Fruit fly (Drosophila melanogaster) whole organism, embryonic: ENCODE results near the gene CG4041.

Experiments
- BEAF-32 ChIP-seq: fragments of 200-800 bp; sonication (Bioruptor generic); optimal IDR thresholded peaks from 3 replicates; lab custom pipeline; 2017; ENCODE audit warnings: missing biosample characterization, missing genetic modification characterization, mild to moderate bottlenecking, moderate library complexity, missing genetic modification reagents
- Bteb2 ChIP-seq: fragments of 200-800 bp; sonication (Bioruptor generic); optimal IDR thresholded peaks from 2 replicates; lab custom pipeline; 2016; ENCODE audit warnings: missing biosample characterization, missing genetic modification characterization
- CG10267 ChIP-seq: fragments of 200-800 bp; sonication (Bioruptor generic); optimal IDR thresholded peaks from 2 replicates; lab custom pipeline; 2018; ENCODE audit warnings: missing biosample characterization, mild to moderate bottlenecking, missing genetic modification characterization, moderate library complexity
- CG11398 ChIP-seq: fragments of 200-800 bp; sonication (Bioruptor generic); optimal IDR thresholded peaks from 2 replicates; lab custom pipeline; 2016; ENCODE audit warnings: missing biosample characterization, missing genetic modification characterization
- CG12071 ChIP-seq: fragments of 200-800 bp; sonication (Bioruptor generic); optimal IDR thresholded peaks from 3 replicates; lab custom pipeline; 2018; ENCODE audit warnings: missing biosample characterization, mild to moderate bottlenecking, missing genetic modification characterization
- CG12155 ChIP-seq: fragments of 200-800 bp; sonication (Bioruptor generic); optimal IDR thresholded peaks from 3 replicates; lab custom pipeline; 2016; ENCODE audit warnings: missing biosample characterization, missing genetic modification characterization
- CG12236 ChIP-seq: fragments of 200-800 bp; sonication (Bioruptor generic); optimal IDR thresholded peaks from 2 replicates; lab custom pipeline; 2016; ENCODE audit warnings: missing biosample characterization, missing genetic modification characterization
- CG14710 ChIP-seq: fragments of 200-800 bp; sonication (Bioruptor generic); optimal IDR thresholded peaks from 3 replicates; lab custom pipeline; 2019; ENCODE audit warnings: missing biosample characterization, mild to moderate bottlenecking, missing genetic modification characterization, moderate library complexity
- CG15479 ChIP-seq: fragments of 200-800 bp; sonication (Bioruptor generic); optimal IDR thresholded peaks from 3 replicates; lab custom pipeline; 2019; ENCODE audit warnings: missing biosample characterization, mild to moderate bottlenecking, missing genetic modification characterization, moderate library complexity
- CG17612 ChIP-seq: fragments of 200-800 bp; sonication (Bioruptor generic); IDR thresholded peaks from 2 replicates; pipeline ENCODE4 v1.3.6; 2022; ENCODE audit warnings: missing biosample characterization, missing genetic modification characterization
- CG17912 ChIP-seq: fragments of 200-800 bp; sonication (Bioruptor generic); optimal IDR thresholded peaks from 2 replicates; lab custom pipeline; 2018; ENCODE audit warnings: missing biosample characterization, mild to moderate bottlenecking, missing genetic modification characterization
- CG2116 ChIP-seq: fragments of 200-800 bp; sonication (Bioruptor generic); optimal IDR thresholded peaks from 3 replicates; lab custom pipeline; 2018; ENCODE audit warnings: missing biosample characterization, mild to moderate bottlenecking, missing genetic modification characterization
- CG2712 ChIP-seq: fragments of 200-800 bp; optimal IDR thresholded peaks from 3 replicates; lab custom pipeline; 2019; ENCODE audit warnings: missing biosample characterization, mild to moderate bottlenecking, missing genetic modification characterization, moderate library complexity
- CG3065 ChIP-seq: fragments of 200-800 bp; sonication (Bioruptor generic); optimal IDR thresholded peaks from 2 replicates; lab custom pipeline; 2016; ENCODE audit warnings: missing biosample characterization, missing genetic modification characterization
- CG4328 ChIP-seq: fragments of 200-800 bp; sonication (Bioruptor generic); optimal IDR thresholded peaks from 3 replicates; lab custom pipeline; 2017; ENCODE audit warnings: missing biosample characterization, missing genetic modification reagents, missing genetic modification characterization
- CG4424 ChIP-seq: fragments of 200-800 bp; sonication (Bioruptor generic); optimal IDR thresholded peaks from 3 replicates; lab custom pipeline; 2016; ENCODE audit warnings: missing biosample characterization, missing genetic modification characterization
- CG6254 ChIP-seq: fragments of 200-800 bp; sonication (Bioruptor generic); optimal IDR thresholded peaks from 3 replicates; lab custom pipeline; 2017; ENCODE audit warnings: mild to moderate bottlenecking, missing biosample characterization, missing genetic modification reagents, missing genetic modification characterization
- CG6654 ChIP-seq: fragments of 200-800 bp; sonication (Bioruptor generic); optimal IDR thresholded peaks from 2 replicates; lab custom pipeline; 2017; ENCODE audit warnings: missing biosample characterization, mild to moderate bottlenecking, missing genetic modification characterization
- CG7271 ChIP-seq: fragments of 200-800 bp; sonication (Bioruptor generic); optimal IDR thresholded peaks from 2 replicates; lab custom pipeline; 2018; ENCODE audit warnings: missing biosample characterization, mild to moderate bottlenecking, missing genetic modification characterization, moderate library complexity
- CG7786 ChIP-seq: fragments of 200-800 bp; sonication (Bioruptor generic); optimal IDR thresholded peaks from 2 replicates; lab custom pipeline; 2016; ENCODE audit warnings: missing biosample characterization, missing genetic modification characterization
- Deaf1 ChIP-seq: fragments of 200-800 bp; optimal IDR thresholded peaks from 3 replicates; lab custom pipeline; 2019; ENCODE audit warnings: missing biosample characterization, mild to moderate bottlenecking, missing genetic modification characterization, moderate library complexity
- Elba2 ChIP-seq: fragments of 200-800 bp; sonication (Bioruptor generic); optimal IDR thresholded peaks from 3 replicates; lab custom pipeline; 2016; ENCODE audit warnings: missing biosample characterization, missing genetic modification characterization
- Ets65A ChIP-seq: fragments of 200-800 bp; sonication (Bioruptor generic); peaks from one replicate; lab custom pipeline; 2016; ENCODE audit warnings: missing biosample characterization, missing genetic modification characterization
- Hr51 ChIP-seq, 2 experiments: fragments of 200-800 bp; sonication (Bioruptor generic); optimal IDR thresholded peaks; 2 replicates in 1 of 2; 3 replicates in 1 of 2; lab custom pipeline; 2016 to 2018; ENCODE audit warnings: missing biosample characterization in 2 of 2, missing genetic modification characterization in 2 of 2, mild to moderate bottlenecking in 1 of 2, moderate library complexity in 1 of 2
- Lpt ChIP-seq: fragments of >200 bp; optimal IDR thresholded peaks from 2 replicates; lab custom pipeline; 2018; ENCODE audit warnings: missing biosample characterization, missing genetic modification characterization
- Myb ChIP-seq: fragments of 200-800 bp; sonication (Bioruptor generic); optimal IDR thresholded peaks from 2 replicates; lab custom pipeline; 2016; ENCODE audit warnings: missing biosample characterization, missing genetic modification characterization
- Side ChIP-seq: fragments of 200-800 bp; sonication (Bioruptor generic); optimal IDR thresholded peaks from 2 replicates; lab custom pipeline; 2016; ENCODE audit warnings: missing biosample characterization, missing genetic modification characterization
- Sry-β ChIP-seq: fragments of 200-800 bp; sonication (Bioruptor generic); optimal IDR thresholded peaks from 2 replicates; lab custom pipeline; 2018; ENCODE audit warnings: missing biosample characterization, mild to moderate bottlenecking, missing genetic modification characterization, moderate library complexity
- Ssrp ChIP-seq: fragments of 200-800 bp; sonication (Bioruptor generic); optimal IDR thresholded peaks from 2 replicates; lab custom pipeline; 2018; ENCODE audit warnings: missing biosample characterization, mild to moderate bottlenecking, missing genetic modification characterization, moderate library complexity
- YL-1 ChIP-seq: fragments of 200-800 bp; sonication (Bioruptor generic); optimal IDR thresholded peaks from 3 replicates; lab custom pipeline; 2017; ENCODE audit warnings: missing biosample characterization, mild to moderate bottlenecking, missing genetic modification characterization
- cato ChIP-seq: fragments of 200-800 bp; sonication (Bioruptor generic); optimal IDR thresholded peaks from 2 replicates; lab custom pipeline; 2016; ENCODE audit warnings: missing biosample characterization, missing genetic modification characterization, borderline replicate concordance
- chif ChIP-seq, 2 experiments: fragments of 200-800 bp; sonication (Bioruptor generic); optimal IDR thresholded peaks; 3 replicates each; lab custom pipeline; 2016; ENCODE audit warnings: missing biosample characterization in 2 of 2, missing genetic modification characterization in 2 of 2
- chn ChIP-seq: fragments of 200-800 bp; sonication (Bioruptor generic); optimal IDR thresholded peaks from 2 replicates; lab custom pipeline; 2016; ENCODE audit warnings: missing biosample characterization, missing genetic modification characterization
- croc ChIP-seq: fragments of 200-800 bp; sonication (Bioruptor generic); conservative IDR thresholded peaks from 3 replicates; pipeline ENCODE4 v1.3.6; 2022; ENCODE audit warnings: missing biosample characterization, missing genetic modification characterization
- da ChIP-seq: fragments of 200-800 bp; sonication (Bioruptor generic); optimal IDR thresholded peaks from 2 replicates; lab custom pipeline; 2016; ENCODE audit warnings: missing biosample characterization, missing genetic modification characterization
- dmrt99B ChIP-seq: fragments of 200-800 bp; sonication (Bioruptor generic); optimal IDR thresholded peaks from 2 replicates; lab custom pipeline; 2018; ENCODE audit warnings: missing biosample characterization, mild to moderate bottlenecking, missing genetic modification characterization, moderate library complexity
- dysf ChIP-seq: fragments of 200-800 bp; sonication (Bioruptor generic); IDR thresholded peaks from 3 replicates; pipeline ENCODE4 v1.3.6; 2022; ENCODE audit warnings: missing biosample characterization, missing genetic modification characterization
- gcm2 ChIP-seq: fragments of 200-800 bp; sonication (Bioruptor generic); optimal IDR thresholded peaks from 2 replicates; lab custom pipeline; 2016; ENCODE audit warnings: missing biosample characterization, missing genetic modification characterization
- gro ChIP-seq: fragments of 200-800 bp; sonication (Bioruptor generic); optimal IDR thresholded peaks from 2 replicates; lab custom pipeline; 2016; ENCODE audit warnings: missing biosample characterization, missing genetic modification characterization
- lov ChIP-seq, 2 experiments: fragments of 200-800 bp in 1 of 2; fragments of >200 bp in 1 of 2; sonication (Bioruptor generic) in 1 of 2; IDR thresholded peaks in 1 of 2; optimal IDR thresholded peaks in 1 of 2; 2 replicates in 1 of 2; 3 replicates in 1 of 2; pipeline versions ENCODE4 v1.3.6 to Lab custom; 2017 to 2022; ENCODE audit warnings: missing biosample characterization in 1 of 2, missing genetic modification characterization in 1 of 2
- mam ChIP-seq: fragments of 200-800 bp; sonication (Bioruptor generic); optimal IDR thresholded peaks from 3 replicates; lab custom pipeline; 2016; ENCODE audit warnings: missing biosample characterization, missing genetic modification characterization
- mirr ChIP-seq: fragments of 200-800 bp; sonication (Bioruptor generic); optimal IDR thresholded peaks from 3 replicates; lab custom pipeline; 2018; ENCODE audit warnings: missing biosample characterization, mild to moderate bottlenecking, missing genetic modification characterization
- onecut ChIP-seq: fragments of 200-800 bp; sonication (Bioruptor generic); IDR thresholded peaks from 2 replicates; pipeline ENCODE4 v1.3.6; 2022; ENCODE audit warnings: missing biosample characterization, missing genetic modification characterization
- org-1 ChIP-seq: fragments of 200-800 bp; sonication (Bioruptor generic); optimal IDR thresholded peaks from 2 replicates; lab custom pipeline; 2017; ENCODE audit warnings: missing biosample characterization, missing genetic modification characterization
- pnt ChIP-seq: fragments of 200-800 bp; sonication (Bioruptor generic); optimal IDR thresholded peaks from 3 replicates; lab custom pipeline; 2016; ENCODE audit warnings: missing biosample characterization, missing genetic modification characterization
- sisA ChIP-seq: fragments of 200-800 bp; sonication (Bioruptor generic); IDR thresholded peaks from 2 replicates; pipeline ENCODE4 v1.3.6; 2022; ENCODE audit warnings: missing biosample characterization, missing genetic modification characterization
- stwl ChIP-seq: fragments of 200-800 bp; sonication (Bioruptor generic); optimal IDR thresholded peaks from 3 replicates; lab custom pipeline; 2018; ENCODE audit warnings: missing biosample characterization, mild to moderate bottlenecking, missing genetic modification characterization, moderate library complexity
- tin ChIP-seq: fragments of 200-800 bp; sonication (Bioruptor generic); optimal IDR thresholded peaks from 3 replicates; lab custom pipeline; 2016; ENCODE audit warnings: missing biosample characterization, missing genetic modification characterization
- z ChIP-seq: fragments of 200-800 bp; sonication (Bioruptor generic); IDR thresholded peaks from 3 replicates; pipeline ENCODE4 v1.3.6; 2022; ENCODE audit warnings: missing biosample characterization, missing genetic modification characterization

Gene CG4041

dm6 chrX:4939788-4940441 is 21.7 kb upstream of the CG4041 start (continued):
- TF ChIP-seq Myb (GFP tag; lab: Kevin White, UChicago) (peak; percentile 74), Bteb2 (peak; percentile 89), YL-1 (GFP tag; lab: Kevin White, UChicago) (peak; percentile 41), dysf (peak; percentile 95), CG4424 (GFP tag; lab: Kevin White, UChicago) (peak; percentile 96), cato (GFP tag; lab: Kevin White, UChicago) (peak; percentile 90), CG4328 (peak; percentile 88), lov (optimal IDR thresholded peaks at IDR 0.05; lab: Kevin White, UChicago) (no peak), lov (GFP tag; IDR thresholded peaks at IDR 0.05; lab: Robert Waterston, UW) (peak; percentile 97), chif (GFP tag; optimal IDR thresholded peaks at IDR 0.05; lab: Kevin White, UChicago) (peak; percentile 91 to 98), Sry-β (GFP tag; lab: Kevin White, UChicago) (peak; percentile 65), Deaf1 (tag; lab: Kevin White, UChicago) (peak; percentile 56), pnt (GFP tag; lab: Kevin White, UChicago) (peak; percentile 95), tin (GFP tag; lab: Kevin White, UChicago) (peak; percentile 98), CG17912 (GFP tag; lab: Kevin White, UChicago) (peak; percentile 94), CG2116 (GFP tag; lab: Kevin White, UChicago) (peak; percentile 66), CG12071 (peak; percentile 93), Lpt (no peak), CG2712 (tag; lab: Kevin White, UChicago) (peak; percentile 96), CG10267 (peak; percentile 86), CG12236 (peak; percentile 92), CG3065 (peak; percentile 85), chn (peak; percentile 97), stwl (tag; lab: Kevin White, UChicago) (peak; percentile 54), Ets65A (GFP tag; lab: Kevin White, UChicago) (peak; percentile 99), z (peak; percentile 72; the same call in 2 of the 3 replicates), Elba2 (GFP tag; lab: Kevin White, UChicago) (peak; percentile 71), CG14710 (tag; lab: Kevin White, UChicago) (peak; percentile 94), dmrt99B (tag; lab: Kevin White, UChicago) (peak; percentile 97), gro (GFP tag; lab: Kevin White, UChicago) (peak; percentile 38), da (GFP tag; lab: Kevin White, UChicago) (peak; percentile 84), CG6654 (GFP tag; lab: Kevin White, UChicago) (peak; percentile 83), mam (GFP tag; lab: Kevin White, UChicago) (peak; percentile 90), sisA (peak; percentile 98), Ssrp (peak; percentile 96), CG6254 (peak; percentile 93), CG11398 (peak; percentile 85), BEAF-32 (no peak), CG12155 (peak; percentile 84), Hr51 (GFP tag; optimal IDR thresholded peaks at IDR 0.05; lab: Kevin White, UChicago) (peak; percentile 91 to 93), CG7271 (tag; lab: Kevin White, UChicago) (peak; percentile 53), croc (GFP tag; lab: Robert Waterston, UW) (peak; percentile 95), gcm2 (GFP tag; lab: Kevin White, UChicago) (peak; percentile 89), org-1 (GFP tag; lab: Kevin White, UChicago) (peak; percentile 98), CG7786 (GFP tag; lab: Kevin White, UChicago) (peak; percentile 92), CG15479 (no peak), Side (peak; percentile 93), onecut (GFP tag; lab: Robert Waterston, UW) (peak; percentile 95), CG17612 (GFP tag; lab: Robert Waterston, UW) (peak; percentile 79), mirr (GFP tag; lab: Kevin White, UChicago) (peak; percentile 76)
